Fruit fly (Drosophila melanogaster) whole organism, prepupa: ENCODE data around the gene CG15152.

Experiments used
- Blimp-1 ChIP-seq: fragments of 200-800 bp; sonication (Bioruptor generic); optimal IDR thresholded peaks from 3 replicates; lab custom pipeline; 2017; ENCODE audit warnings: missing biosample characterization, missing genetic modification characterization, mild to moderate bottlenecking, moderate library complexity, missing genetic modification reagents
- CG6163 ChIP-seq: fragments of 200-800 bp; sonication (Bioruptor generic); IDR thresholded peaks from 3 replicates; pipeline ENCODE4 v1.3.6; 2022; ENCODE audit warnings: missing biosample characterization, missing genetic modification characterization
- CG8632 ChIP-seq: fragments of 200-800 bp; sonication (Bioruptor generic); optimal IDR thresholded peaks from 3 replicates; lab custom pipeline; 2016; ENCODE audit warnings: missing biosample characterization, missing genetic modification characterization
- Hr39 ChIP-seq: fragments of 200-800 bp; sonication (Bioruptor generic); optimal IDR thresholded peaks from 2 replicates; lab custom pipeline; 2016; ENCODE audit warnings: missing biosample characterization, missing genetic modification characterization
- dsx ChIP-seq: fragments of 200-800 bp; optimal IDR thresholded peaks from 3 replicates; lab custom pipeline; 2019; ENCODE audit warnings: missing biosample characterization, mild to moderate bottlenecking, missing genetic modification characterization, moderate library complexity; ENCODE audit not compliant: poor library complexity, severe bottlenecking
- esn ChIP-seq: fragments of 200-800 bp; sonication (Bioruptor generic); optimal IDR thresholded peaks from 2 replicates; lab custom pipeline; 2016; ENCODE audit warnings: missing biosample characterization, mild to moderate bottlenecking, missing genetic modification characterization, moderate library complexity

- TF ChIP-seq dsx (GFP tag; lab: Kevin White, UChicago) (peak; percentile 62), CG8632 (GFP tag; lab: Kevin White, UChicago) (peak; percentile 17), Blimp-1 (GFP tag; lab: Kevin White, UChicago) (no peak), Hr39 (GFP tag; lab: Kevin White, UChicago) (peak; percentile 36), CG6163 (GFP tag; lab: Robert Waterston, UW) (peak; percentile 67), esn (GFP tag; lab: Kevin White, UChicago) (peak; percentile 26)
Observed at dm6 chr2L:18150393-18151133, 36.2 kb downstream of the CG15152 start.
